Worm (Caenorhabditis elegans) whole organism, L1 larva: Measurements from ENCODE around the gene srx-66.

Experiments used
- ama-1 ChIP-seq: fragments of 150-350 bp; optimal IDR thresholded peaks from 2 replicates; lab custom pipeline; 2014
- jun-1 ChIP-seq: fragments of 150-350 bp; optimal IDR thresholded peaks from 2 replicates; lab custom pipeline; 2014; ENCODE audit warnings: missing biosample characterization, missing genetic modification reagents, missing genetic modification characterization

DNA sequence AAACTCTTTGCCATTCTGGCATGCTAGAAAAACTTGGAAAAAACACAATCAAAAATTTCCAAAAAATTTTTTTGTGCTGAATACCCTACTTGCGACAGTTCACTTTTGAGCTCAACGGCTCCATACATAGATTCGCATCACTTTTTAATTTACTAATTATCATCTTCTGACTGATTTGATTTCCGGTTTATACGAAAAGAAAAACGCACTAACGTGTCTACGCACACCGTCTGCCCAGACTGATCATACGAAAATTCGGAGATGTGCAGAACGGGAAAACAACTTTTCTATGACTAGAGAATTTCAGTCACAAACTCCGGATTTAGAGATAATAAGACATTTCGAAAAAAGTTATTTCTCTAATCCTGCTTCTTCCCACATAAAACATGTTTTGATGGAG lies 34.8 kb upstream of the srx-66 start:
- TF ChIP-seq jun-1 (tag; lab: Kevin White, UChicago) (no peak), ama-1 (no peak)
